Fruit fly (Drosophila melanogaster): ENCODE measurements around the gene Octbeta3R.

The Octbeta3R gene

DNA sequence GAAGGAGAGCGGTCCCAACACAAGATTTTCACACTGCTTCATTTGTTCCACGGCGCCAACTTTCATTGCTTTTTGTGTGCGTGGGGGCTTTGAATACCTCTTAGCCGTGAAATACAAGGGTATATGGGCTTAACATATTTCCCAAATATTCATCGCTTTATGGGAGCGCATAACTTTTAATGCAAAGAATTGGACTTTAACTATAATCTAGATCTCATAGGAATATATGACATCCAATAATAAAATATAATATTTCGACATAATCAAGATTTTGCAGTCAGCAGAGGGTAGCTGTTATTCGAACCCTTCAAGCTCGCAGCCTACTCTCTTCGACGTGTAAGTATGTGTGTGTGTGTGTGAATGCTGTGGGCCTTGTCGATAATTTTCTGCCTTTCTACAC is 43.6 kb upstream of the Octbeta3R start (continued):
- TF ChIP-seq Hand (GFP tag; optimal IDR thresholded peaks at IDR 0.05) (peak; percentile 7), bab2 (GFP tag; optimal IDR thresholded peaks at IDR 0.05) (peak; percentile 33), CG1602 (GFP tag; optimal IDR thresholded peaks at IDR 0.05) (peak; percentile 3), Fer1 (GFP tag; optimal IDR thresholded peaks at IDR 0.05) (peak; percentile 70), nau (GFP tag; optimal IDR thresholded peaks at IDR 0.05) (no peak), Chrac-16 (GFP tag; optimal IDR thresholded peaks at IDR 0.05) (peak; percentile 2), caup (GFP tag; optimal IDR thresholded peaks at IDR 0.05; ENCODE audit: severe bottlenecking) (peak; percentile 20), Hr51 (GFP tag; optimal IDR thresholded peaks at IDR 0.05) (peak in 1 of 2 experiments; percentile 61), CG12299 (tag; optimal IDR thresholded peaks at IDR 0.05) (no peak), CG13424 (tag; optimal IDR thresholded peaks at IDR 0.05) (peak; percentile 24), lilli (GFP tag; optimal IDR thresholded peaks at IDR 0.05) (peak; percentile 43), dysf (GFP tag; IDR thresholded peaks at IDR 0.05) (peak; percentile 65), HmgZ (tag; optimal IDR thresholded peaks at IDR 0.05) (no peak), CG4730 (GFP tag; IDR thresholded peaks at IDR 0.05) (peak; percentile 46; the same call in 1 of the 2 replicates), bcd (GFP tag; optimal IDR thresholded peaks at IDR 0.05) (peak; percentile 33), CG6813 (GFP tag; optimal IDR thresholded peaks at IDR 0.05) (peak; percentile 6), CG1792 (GFP tag; optimal IDR thresholded peaks at IDR 0.05) (no peak), CG10565 (GFP tag; optimal IDR thresholded peaks at IDR 0.05) (no peak), CG31441 (GFP tag; IDR thresholded peaks at IDR 0.05) (peak; percentile 27; the same call in 1 of the 2 replicates), sob (GFP tag; IDR thresholded peaks at IDR 0.05) (0 out of 2 replicates have a peak, but pooled peaks have one; percentile 35), CG9817 (tag; optimal IDR thresholded peaks at IDR 0.05) (peak; percentile 17), H2.0 (GFP tag; IDR thresholded peaks at IDR 0.05) (peak; percentile 36; the same call in 1 of the 2 replicates), lmd (GFP tag; IDR thresholded peaks at IDR 0.05) (peak; percentile 29; the same call in 1 of the 2 replicates), chif (GFP tag; optimal IDR thresholded peaks at IDR 0.05) (no peak), mld (GFP tag; IDR thresholded peaks at IDR 0.05; ENCODE audit: partially characterized antibody) (no peak), PHDP (tag; optimal IDR thresholded peaks at IDR 0.05) (peak; percentile 46), ind (GFP tag; optimal IDR thresholded peaks at IDR 0.05) (peak; percentile 46), Dbx (GFP tag; IDR thresholded peaks at IDR 0.05) (0 out of 3 replicates have a peak, but pooled peaks have one; percentile 19), CG43689 (GFP tag; IDR thresholded peaks at IDR 0.05) (no peak), Xbp1 (GFP tag; optimal IDR thresholded peaks at IDR 0.05) (peak; percentile 39), sisA (GFP tag; IDR thresholded peaks at IDR 0.05) (peak; percentile 41; the same call in 1 of the 2 replicates), esg (GFP tag; conservative IDR thresholded peaks at IDR 0.05) (0 out of 2 replicates have a peak, but pooled peaks have one; percentile 21), nmo (GFP tag; optimal IDR thresholded peaks at IDR 0.05) (peak; percentile 28), sna (GFP tag; IDR thresholded peaks at IDR 0.05; ENCODE audit: partially characterized antibody) (no peak), CG2712 (tag; optimal IDR thresholded peaks at IDR 0.05) (peak; percentile 24), Med (GFP tag) (peak; percentile 36), crp (GFP tag; optimal IDR thresholded peaks at IDR 0.05) (no peak), ken (GFP tag; IDR thresholded peaks at IDR 0.05) (0 out of 3 replicates have a peak, but pooled peaks have one; percentile 23), CG15514 (GFP tag; optimal IDR thresholded peaks at IDR 0.05) (peak; percentile 38), Mrtf (GFP tag; IDR thresholded peaks at IDR 0.05) (0 out of 3 replicates have a peak, but pooled peaks have one; percentile 8), HLH4C (GFP tag; IDR thresholded peaks at IDR 0.05; ENCODE audit: partially characterized antibody) (peak; percentile 49; the same call in 2 of the 3 replicates), row (GFP tag; IDR thresholded peaks at IDR 0.05) (peak; percentile 79; the same call in 2 of the 3 replicates), grau (tag; optimal IDR thresholded peaks at IDR 0.05) (peak; percentile 47), pum (GFP tag; optimal IDR thresholded peaks at IDR 0.05) (peak; percentile 29), Meics (GFP tag; optimal IDR thresholded peaks at IDR 0.05) (peak; percentile 59)
